Fruit fly (Drosophila melanogaster): ENCODE results near the gene CG4631.

DNA sequence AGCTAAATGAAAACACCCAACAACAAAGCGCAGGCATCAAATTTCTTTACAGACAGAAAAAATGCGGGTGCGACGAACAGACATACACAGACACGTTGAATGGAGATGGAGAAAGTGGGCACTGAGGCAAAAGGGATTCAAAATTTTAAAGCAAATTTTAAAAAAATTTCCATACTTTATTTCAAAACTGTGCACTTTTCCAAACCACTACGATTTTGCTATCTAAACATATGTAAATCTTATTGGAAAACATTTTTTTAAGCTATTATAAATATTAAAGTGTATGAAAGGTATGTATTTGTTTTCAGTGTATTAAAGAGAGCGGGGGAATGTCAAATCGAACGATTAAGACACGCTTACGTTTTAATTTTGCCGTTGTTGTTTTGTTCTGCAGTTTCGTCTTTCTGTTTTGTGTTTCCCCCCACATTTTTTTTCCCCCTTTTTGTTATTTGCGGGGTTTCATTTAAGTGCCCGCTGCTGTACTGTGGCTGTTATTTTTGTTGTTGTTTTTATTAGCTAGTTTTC is 13.3 kb downstream of the CG4631 start:
- TF ChIP-seq CG8478 (optimal IDR thresholded peaks at IDR 0.05): no peak
- no peak for TF ChIP-seq pan (optimal IDR thresholded peaks at IDR 0.05)
- TF ChIP-seq psq (optimal IDR thresholded peaks at IDR 0.05): no peak

Data from whole organism.